Fruit fly (Drosophila melanogaster): ENCODE data around the gene CG13285.

DNA sequence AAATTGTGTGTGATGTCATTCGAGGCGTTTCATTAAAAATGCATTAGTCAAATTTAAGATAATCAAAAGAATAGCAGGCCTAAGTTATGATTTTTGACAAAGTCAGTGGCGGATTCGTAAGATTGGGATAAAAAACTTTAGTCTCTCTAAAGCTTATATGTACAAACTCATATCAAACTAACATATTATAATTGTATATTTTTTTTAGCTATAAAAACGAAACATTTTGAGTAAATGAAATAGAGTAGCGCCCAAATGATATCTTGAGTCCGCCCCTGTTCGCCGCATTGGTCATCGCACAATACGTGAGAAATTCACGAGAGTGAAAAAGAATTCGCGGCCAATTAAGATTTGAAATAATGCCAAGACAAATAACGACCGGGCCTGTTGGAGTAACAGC, 18.8 kb upstream of the CG13285 start:
- TF ChIP-seq usp (GFP tag; optimal IDR thresholded peaks at IDR 0.05) (no peak), Vsx2 (GFP tag; optimal IDR thresholded peaks at IDR 0.05; ENCODE audit: partially characterized antibody) (no peak), OdsH (GFP tag; optimal IDR thresholded peaks at IDR 0.05) (peak; percentile 59), pan (optimal IDR thresholded peaks at IDR 0.05) (no peak), Sp1 (GFP tag; optimal IDR thresholded peaks at IDR 0.05) (peak; percentile 65), h (GFP tag; optimal IDR thresholded peaks at IDR 0.05) (peak; percentile 75), ey (GFP tag; optimal IDR thresholded peaks at IDR 0.05) (peak; percentile 65), Mio (GFP tag; optimal IDR thresholded peaks at IDR 0.05) (no peak), Dfd (GFP tag; optimal IDR thresholded peaks at IDR 0.05) (no peak), HLH106 (tag; optimal IDR thresholded peaks at IDR 0.05) (peak; percentile 87), Abd-B (GFP tag; optimal IDR thresholded peaks at IDR 0.05) (no peak), psq (GFP tag; optimal IDR thresholded peaks at IDR 0.05) (peak; percentile 59), Myc (optimal IDR thresholded peaks at IDR 0.05) (no peak)

Data from whole organism, wandering third instar larva.